Worm (Caenorhabditis elegans) whole organism, young adult: ENCODE measurements around the gene Y67D8B.5.

Experiments used
- ZK185.1 ChIP-seq: sonication (generic microtip); optimal IDR thresholded peaks from 2 replicates; lab custom pipeline; 2016; ENCODE audit warnings: mild to moderate bottlenecking, missing genetic modification characterization, missing compliant biosample characterization; ENCODE audit not compliant: poor library complexity, severe bottlenecking
- ceh-79 ChIP-seq: sonication (generic microtip); optimal IDR thresholded peaks from 2 replicates; lab custom pipeline; 2017; ENCODE audit warnings: mild to moderate bottlenecking, missing genetic modification characterization, missing compliant biosample characterization
- ets-4 ChIP-seq: fragments of 200-800 bp; sonication (Bioruptor generic); optimal IDR thresholded peaks from 2 replicates; lab custom pipeline; 2018; ENCODE audit warnings: mild to moderate bottlenecking, missing genetic modification characterization, missing compliant biosample characterization
- him-1 ChIP-seq: sonication (generic microtip); optimal IDR thresholded peaks from 2 replicates; lab custom pipeline; 2016; ENCODE audit warnings: missing genotype, missing genetic modification reagents, missing genetic modification characterization, missing compliant biosample characterization
- mcd-1 ChIP-seq: fragments of 200-800 bp; sonication (Bioruptor generic); IDR thresholded peaks from 2 replicates; pipeline ENCODE4 v1.3.6; 2022; ENCODE audit warnings: missing genetic modification reagents, missing genetic modification characterization, missing compliant biosample characterization
- mel-28 ChIP-seq: sonication (generic microtip); optimal IDR thresholded peaks from 2 replicates; lab custom pipeline; 2016; ENCODE audit warnings: borderline replicate concordance, mild to moderate bottlenecking, missing genetic modification characterization, missing compliant biosample characterization
- pbrm-1 ChIP-seq: fragments of 200-800 bp; sonication (Bioruptor generic); IDR thresholded peaks from 2 replicates; pipeline ENCODE4 v1.3.6; 2022; ENCODE audit warnings: missing genetic modification reagents, missing genetic modification characterization, missing compliant biosample characterization
- pha-4 ChIP-seq: fragments of 150-350 bp; sonication (generic microtip); optimal IDR thresholded peaks from 2 replicates; lab custom pipeline; 2014; ENCODE audit warnings: missing biosample characterization, missing genetic modification reagents, missing genetic modification characterization
- rpc-1 ChIP-seq, 2 experiments: fragments of 150-350 bp in 1 of 2; sonication (generic microtip) in 1 of 2; optimal IDR thresholded peaks; 2 replicates each; lab custom pipeline; 2014 to 2018; ENCODE audit warnings: missing biosample characterization in 1 of 2, missing genetic modification characterization in 1 of 2, missing genetic modification reagents in 1 of 2, missing genotype in 1 of 2
- snpc-4 ChIP-seq, 5 experiments: fragments of 150-350 bp in 1 of 5; sonication (generic microtip) in 4 of 5; optimal IDR thresholded peaks; 2 replicates each; lab custom pipeline; 2014 to 2018; ENCODE audit warnings: missing genetic modification characterization in 5 of 5, missing biosample characterization in 3 of 5, antibody characterized with exemption in 2 of 5, mild to moderate bottlenecking in 2 of 5, missing compliant biosample characterization in 2 of 5, missing genotype in 2 of 5, moderate library complexity in 2 of 5, missing genetic modification reagents in 1 of 5
- unc-62 ChIP-seq: fragments of 150-350 bp; optimal IDR thresholded peaks from 2 replicates; lab custom pipeline; 2014; ENCODE audit warnings: missing biosample characterization, missing genetic modification reagents, missing genetic modification characterization
- ztf-18 ChIP-seq: sonication (generic microtip); optimal IDR thresholded peaks from 2 replicates; lab custom pipeline; 2016; ENCODE audit warnings: missing genotype, mild to moderate bottlenecking, missing genetic modification characterization, missing compliant biosample characterization
- ztf-22 ChIP-seq: fragments of 200-800 bp; sonication (Bioruptor generic); optimal IDR thresholded peaks from 2 replicates; lab custom pipeline; 2018; ENCODE audit warnings: mild to moderate bottlenecking, missing genetic modification characterization, moderate library complexity, missing compliant biosample characterization
- ztf-3 ChIP-seq: fragments of 200-800 bp; sonication (Bioruptor generic); optimal IDR thresholded peaks from 2 replicates; lab custom pipeline; 2018; ENCODE audit warnings: mild to moderate bottlenecking, missing genetic modification characterization, missing compliant biosample characterization

- TF ChIP-seq snpc-4 (GFP tag; optimal IDR thresholded peaks at IDR 0.05; lab: Kevin White, UChicago) (no peak), snpc-4 (tag; optimal IDR thresholded peaks at IDR 0.05; lab: Kevin White, UChicago) (no peak), ets-4 (GFP tag; lab: Kevin White, UChicago) (no peak), unc-62 (GFP tag; lab: Kevin White, UChicago) (no peak), ceh-79 (no peak), rpc-1 (optimal IDR thresholded peaks at IDR 0.05; lab: Kevin White, UChicago) (no peak), rpc-1 (tag; optimal IDR thresholded peaks at IDR 0.05; lab: Kevin White, UChicago) (no peak), mcd-1 (GFP tag; lab: Robert Waterston, UW) (no peak), pbrm-1 (no peak), pha-4 (tag; lab: Kevin White, UChicago) (no peak), mel-28 (tag; lab: Kevin White, UChicago) (no peak), ztf-18 (tag; lab: Kevin White, UChicago) (no peak), ztf-3 (GFP tag; lab: Kevin White, UChicago) (no peak), ztf-22 (GFP tag; lab: Kevin White, UChicago) (no peak), him-1 (tag; lab: Kevin White, UChicago) (no peak), ZK185.1 (tag; lab: Kevin White, UChicago) (no peak)
Measured at ce11 chrIV:3246873-3247272, 44.7 kb downstream of the Y67D8B.5 start.
